Worm (Caenorhabditis elegans) whole organism, L3 larva: ENCODE measurements around the gene memi-3.

Experiments used
- elt-3 ChIP-seq, 3 experiments: fragments of 150-350 bp in 1 of 3; sonication (generic microtip) in 2 of 3; optimal IDR thresholded peaks; 2 replicates in 2 of 3; 4 replicates in 1 of 3; lab custom pipeline; 2014 to 2017; ENCODE audit warnings: missing biosample characterization in 3 of 3, missing genetic modification characterization in 3 of 3
- fkh-10 ChIP-seq: sonication (generic microtip); optimal IDR thresholded peaks from 2 replicates; lab custom pipeline; 2017; ENCODE audit warnings: missing biosample characterization, missing genetic modification reagents, missing genetic modification characterization
- fos-1 ChIP-seq: fragments of 150-350 bp; optimal IDR thresholded peaks from 2 replicates; lab custom pipeline; 2014; ENCODE audit warnings: missing biosample characterization, missing genetic modification characterization
- mdl-1 ChIP-seq: fragments of 150-350 bp; optimal IDR thresholded peaks from 2 replicates; lab custom pipeline; 2014; ENCODE audit warnings: missing biosample characterization, missing genetic modification characterization
- nhr-25 ChIP-seq: sonication (generic microtip); optimal IDR thresholded peaks from 2 replicates; lab custom pipeline; 2017; ENCODE audit warnings: missing biosample characterization, missing genetic modification characterization
- nhr-43 ChIP-seq: sonication (generic microtip); optimal IDR thresholded peaks from 2 replicates; lab custom pipeline; 2016; ENCODE audit warnings: mild to moderate bottlenecking, missing genetic modification characterization, missing compliant biosample characterization; ENCODE audit not compliant: poor library complexity, severe bottlenecking
- nhr-77 ChIP-seq: fragments of 150-350 bp; optimal IDR thresholded peaks from 2 replicates; lab custom pipeline; 2014; ENCODE audit warnings: missing biosample characterization, missing genetic modification characterization
- tbx-2 ChIP-seq: sonication (generic microtip); optimal IDR thresholded peaks from 2 replicates; lab custom pipeline; 2016; ENCODE audit warnings: mild to moderate bottlenecking, missing genetic modification characterization, missing compliant biosample characterization
- ztf-11 ChIP-seq: fragments of 150-350 bp; optimal IDR thresholded peaks from 2 replicates; lab custom pipeline; 2014; ENCODE audit warnings: missing biosample characterization, missing genetic modification characterization

ce11 chrIV:11435761-11436160, 32.6 kb upstream of the memi-3 start:
- no peak for TF ChIP-seq mdl-1 (tag; lab: Kevin White, UChicago)
- TF ChIP-seq nhr-25 (tag; lab: Kevin White, UChicago): no peak
- TF ChIP-seq fos-1: no peak
- TF ChIP-seq nhr-43 (tag; lab: Kevin White, UChicago): no peak
- TF ChIP-seq nhr-77 (tag; lab: Kevin White, UChicago): no peak
- TF ChIP-seq fkh-10: no peak
- no peak for TF ChIP-seq elt-3 (tag; optimal IDR thresholded peaks at IDR 0.05; lab: Kevin White, UChicago)
- TF ChIP-seq tbx-2 (tag; lab: Kevin White, UChicago): no peak
- no peak for TF ChIP-seq ztf-11 (tag; lab: Kevin White, UChicago)
